Worm (Caenorhabditis elegans) whole organism, early embryonic: ENCODE data around the gene R02E4.2.

Experiments
- B0310.2 ChIP-seq: sonication (generic microtip); optimal IDR thresholded peaks from 2 replicates; lab custom pipeline; 2016; ENCODE audit warnings: mild to moderate bottlenecking, missing genetic modification characterization, missing compliant biosample characterization
- F13C5.2 ChIP-seq: sonication (generic microtip); optimal IDR thresholded peaks from 2 replicates; lab custom pipeline; 2017; ENCODE audit warnings: mild to moderate bottlenecking, missing genetic modification characterization, inconsistent platforms, missing compliant biosample characterization
- ets-7 ChIP-seq: sonication (generic microtip); optimal IDR thresholded peaks from 2 replicates; lab custom pipeline; 2016; ENCODE audit warnings: missing genotype, missing genetic modification characterization, missing compliant biosample characterization
- hmbx-1 ChIP-seq: sonication (generic microtip); optimal IDR thresholded peaks from 2 replicates; lab custom pipeline; 2016; ENCODE audit warnings: mild to moderate bottlenecking, missing genetic modification characterization, missing compliant biosample characterization
- hnd-1 ChIP-seq: sonication (generic microtip); optimal IDR thresholded peaks from 2 replicates; lab custom pipeline; 2016; ENCODE audit warnings: missing genetic modification characterization, missing compliant biosample characterization
- scrt-1 ChIP-seq: fragments of 200-800 bp; sonication (Bioruptor generic); IDR thresholded peaks from 2 replicates; pipeline ENCODE4 v1.3.6; 2022; ENCODE audit warnings: missing genetic modification characterization, missing compliant biosample characterization
- sea-1 ChIP-seq: fragments of 200-800 bp; sonication (Bioruptor generic); conservative IDR thresholded peaks from 2 replicates; pipeline ENCODE4 v1.3.6; 2022; ENCODE audit warnings: missing genetic modification characterization, missing compliant biosample characterization
- tbx-11 ChIP-seq: fragments of 200-800 bp; sonication (Bioruptor generic); IDR thresholded peaks from 2 replicates; pipeline ENCODE4 v1.3.6; 2022; ENCODE audit warnings: missing genetic modification characterization, missing compliant biosample characterization

DNA sequence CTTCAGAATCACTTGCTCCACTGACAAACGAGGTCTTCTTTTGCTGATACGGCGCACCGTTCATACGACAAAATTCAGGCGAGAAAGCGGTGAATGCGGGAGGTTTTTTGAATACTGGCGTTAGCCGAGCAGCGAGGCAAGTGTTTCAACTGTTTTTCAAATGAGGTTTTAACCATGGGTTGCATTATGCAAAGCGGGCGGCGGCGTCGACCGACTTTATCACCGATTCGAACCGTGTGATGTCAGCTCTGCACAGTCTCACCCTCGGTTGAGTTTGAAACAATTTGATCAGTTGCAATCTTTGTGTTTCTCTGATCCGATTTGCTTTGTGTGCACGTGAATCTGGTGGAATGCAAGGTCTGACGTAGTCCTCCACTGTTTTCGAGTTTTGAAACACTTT lies 6.8 kb upstream of the R02E4.2 start, which contains the start of gene clh-4:
- TF ChIP-seq hnd-1 (tag; lab: Kevin White, UChicago) = no peak
- no peak for TF ChIP-seq hmbx-1 (tag; lab: Kevin White, UChicago)
- TF ChIP-seq scrt-1 (GFP tag; lab: Robert Waterston, UW) = no peak
- no peak for TF ChIP-seq F13C5.2 (tag; lab: Kevin White, UChicago)
- TF ChIP-seq tbx-11 (GFP tag; lab: Robert Waterston, UW) = no peak
- no peak for TF ChIP-seq B0310.2 (tag; lab: Kevin White, UChicago)
- no peak for TF ChIP-seq ets-7 (tag; lab: Kevin White, UChicago)
- TF ChIP-seq sea-1 (GFP tag; lab: Robert Waterston, UW) = no peak
